Worm (Caenorhabditis elegans): ENCODE measurements around the gene rnf-113.
A peak's percentile ranks its signal among the peaks of the same experiment; 100 is the strongest.

Gene rnf-113

ce11 chrIII:10742382-10742860, 15.0 kb downstream of the rnf-113 start, which contains the start of the genes tbb-1 and rib-2 (continued):
- no peak for TF ChIP-seq ceh-19 (GFP tag; optimal IDR thresholded peaks at IDR 0.05)
- TF ChIP-seq hlh-13 (GFP tag; optimal IDR thresholded peaks at IDR 0.05): no peak
- no peak for TF ChIP-seq ceh-22 (tag; optimal IDR thresholded peaks at IDR 0.05)
- no peak for TF ChIP-seq ceh-2 (tag; optimal IDR thresholded peaks at IDR 0.05)
- TF ChIP-seq ceh-14 (tag; optimal IDR thresholded peaks at IDR 0.05): peak; percentile 11
- TF ChIP-seq fkh-6 (tag; optimal IDR thresholded peaks at IDR 0.05): no peak
- TF ChIP-seq gmeb-2 (tag; optimal IDR thresholded peaks at IDR 0.05): no peak
- no peak for TF ChIP-seq ceh-6 (GFP tag; optimal IDR thresholded peaks at IDR 0.05)
- TF ChIP-seq pat-9 (tag; optimal IDR thresholded peaks at IDR 0.05): no peak
- peak; percentile 37 for TF ChIP-seq elt-2 (tag; optimal IDR thresholded peaks at IDR 0.05)
- peak; percentile 21 for TF ChIP-seq ceh-31 (tag; optimal IDR thresholded peaks at IDR 0.05)
- no peak for TF ChIP-seq unc-86 (tag; optimal IDR thresholded peaks at IDR 0.05)
- no peak for TF ChIP-seq Y22D7AL.16 (tag; optimal IDR thresholded peaks at IDR 0.05)
- TF ChIP-seq tbx-2 (tag; optimal IDR thresholded peaks at IDR 0.05): peak; percentile 21
- TF ChIP-seq ceh-30 (tag; optimal IDR thresholded peaks at IDR 0.05): peak; percentile 32
- TF ChIP-seq syd-9 (tag; optimal IDR thresholded peaks at IDR 0.05): no peak
- no peak for TF ChIP-seq ztf-16 (tag; optimal IDR thresholded peaks at IDR 0.05)
- TF ChIP-seq T23F11.4 (GFP tag; optimal IDR thresholded peaks at IDR 0.05): no peak
- TF ChIP-seq unc-3 (GFP tag; conservative IDR thresholded peaks at IDR 0.05): no peak
- TF ChIP-seq unc-3 (tag; optimal IDR thresholded peaks at IDR 0.05): no peak
- no peak for TF ChIP-seq hlh-30 (tag; optimal IDR thresholded peaks at IDR 0.05; ENCODE audit: insufficient read depth)
- TF ChIP-seq pqm-1 (tag; optimal IDR thresholded peaks at IDR 0.05): no peak
- TF ChIP-seq C38D4.7 (GFP tag; optimal IDR thresholded peaks at IDR 0.05): no peak
- no peak for TF ChIP-seq dmd-4 (tag; optimal IDR thresholded peaks at IDR 0.05; ENCODE audit: borderline replicate concordance)
- no peak for TF ChIP-seq nhr-232 (tag; optimal IDR thresholded peaks at IDR 0.05)
- TF ChIP-seq K09A11.1 (tag; optimal IDR thresholded peaks at IDR 0.05; ENCODE audit: insufficient read depth): no peak
- no peak for TF ChIP-seq elt-4 (tag; optimal IDR thresholded peaks at IDR 0.05)
- no peak for TF ChIP-seq sox-2 (GFP tag; IDR thresholded peaks at IDR 0.05)
- peak; percentile 31 for TF ChIP-seq unc-42 (tag; optimal IDR thresholded peaks at IDR 0.05)
- TF ChIP-seq ceh-24 (tag; optimal IDR thresholded peaks at IDR 0.05): no peak
- no peak for TF ChIP-seq ttx-3 (tag; optimal IDR thresholded peaks at IDR 0.05)
- no peak for TF ChIP-seq madf-2 (tag; optimal IDR thresholded peaks at IDR 0.05)
- TF ChIP-seq fkh-10 (GFP tag; optimal IDR thresholded peaks at IDR 0.05): no peak
- TF ChIP-seq hlh-8 (tag; optimal IDR thresholded peaks at IDR 0.05): no peak
- TF ChIP-seq eyg-1 (tag; optimal IDR thresholded peaks at IDR 0.05): no peak
- no peak for TF ChIP-seq tbx-7 (tag; optimal IDR thresholded peaks at IDR 0.05)
- TF ChIP-seq ceh-45 (GFP tag; IDR thresholded peaks at IDR 0.05): no peak
- TF ChIP-seq sox-4 (tag; optimal IDR thresholded peaks at IDR 0.05): no peak
- no peak for TF ChIP-seq che-1 (tag; optimal IDR thresholded peaks at IDR 0.05)
- TF ChIP-seq pag-3 (tag; optimal IDR thresholded peaks at IDR 0.05; ENCODE audit: borderline replicate concordance): no peak
- no peak for TF ChIP-seq ets-4 (tag; optimal IDR thresholded peaks at IDR 0.05)
- no peak for TF ChIP-seq dve-1 (tag; optimal IDR thresholded peaks at IDR 0.05)

DNA sequence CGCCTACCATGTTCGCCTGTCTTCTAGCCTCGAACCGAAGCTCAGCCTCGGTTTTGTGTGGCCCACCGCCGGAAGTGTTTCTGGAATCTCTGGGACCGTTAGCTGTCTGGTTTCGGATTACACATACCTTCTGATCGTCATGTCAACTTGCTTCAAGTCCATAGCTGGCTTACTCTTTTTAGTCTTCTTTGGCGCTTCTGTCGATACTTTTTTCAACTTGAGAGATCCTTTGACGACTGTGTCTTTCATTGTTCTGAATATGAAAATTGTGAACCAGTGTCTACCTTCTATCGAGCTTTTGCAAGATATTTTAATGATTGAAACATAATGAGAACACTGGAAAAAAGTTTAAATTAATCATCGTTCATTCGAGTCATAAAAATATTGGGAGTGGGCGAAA, 16.9 kb downstream of the rnf-113 start, which contains the start of gene K01G5.8:
Gene K01G5.8 (minus strand): TSS at position 255 of the 400 bp plus-strand sequence.
- TF ChIP-seq dmd-4 (tag; optimal IDR thresholded peaks at IDR 0.05; ENCODE audit: borderline replicate concordance): no peak
- TF ChIP-seq ceh-31 (tag; optimal IDR thresholded peaks at IDR 0.05): no peak
- no peak for TF ChIP-seq pha-2 (tag; optimal IDR thresholded peaks at IDR 0.05)

Measured in whole organism, late embryonic.